Worm (Caenorhabditis elegans) whole organism, L3 larva: ENCODE measurements around the gene ubh-1.

Experiments used
- aly-2 ChIP-seq: fragments of 150-350 bp; optimal IDR thresholded peaks from 2 replicates; lab custom pipeline; 2014; ENCODE audit warnings: missing biosample characterization, missing genetic modification characterization
- daf-12 ChIP-seq: fragments of 150-350 bp; optimal IDR thresholded peaks from 2 replicates; lab custom pipeline; 2014; ENCODE audit warnings: missing biosample characterization, missing genetic modification reagents, missing genetic modification characterization
- egl-5 ChIP-seq: fragments of 150-350 bp; optimal IDR thresholded peaks from 2 replicates; lab custom pipeline; 2017; ENCODE audit warnings: missing biosample characterization, missing genetic modification reagents, missing genetic modification characterization, inconsistent platforms
- fos-1 ChIP-seq: fragments of 150-350 bp; optimal IDR thresholded peaks from 2 replicates; lab custom pipeline; 2014; ENCODE audit warnings: missing biosample characterization, missing genetic modification characterization
- lin-15B ChIP-seq: fragments of 150-350 bp; optimal IDR thresholded peaks from 2 replicates; lab custom pipeline; 2014; ENCODE audit warnings: missing biosample characterization, missing genetic modification characterization
- mdl-1 ChIP-seq: fragments of 150-350 bp; optimal IDR thresholded peaks from 2 replicates; lab custom pipeline; 2014; ENCODE audit warnings: missing biosample characterization, missing genetic modification characterization
- nhr-11 ChIP-seq: fragments of 150-350 bp; optimal IDR thresholded peaks from 2 replicates; lab custom pipeline; 2014; ENCODE audit warnings: missing biosample characterization, missing genetic modification characterization
- nhr-12 ChIP-seq: fragments of 150-350 bp; optimal IDR thresholded peaks from 2 replicates; lab custom pipeline; 2014; ENCODE audit warnings: missing biosample characterization, missing genetic modification characterization
- nhr-25 ChIP-seq: sonication (generic microtip); optimal IDR thresholded peaks from 2 replicates; lab custom pipeline; 2017; ENCODE audit warnings: missing biosample characterization, missing genetic modification characterization
- nhr-77 ChIP-seq: fragments of 150-350 bp; optimal IDR thresholded peaks from 2 replicates; lab custom pipeline; 2014; ENCODE audit warnings: missing biosample characterization, missing genetic modification characterization
- pha-4 ChIP-seq: fragments of 150-350 bp; optimal IDR thresholded peaks from 2 replicates; lab custom pipeline; 2014; ENCODE audit warnings: missing biosample characterization, missing genetic modification reagents, missing genetic modification characterization
- pqm-1 ChIP-seq: fragments of 150-350 bp; optimal IDR thresholded peaks from 2 replicates; lab custom pipeline; 2017; ENCODE audit warnings: missing biosample characterization, missing genetic modification characterization, inconsistent platforms
- zag-1 ChIP-seq: fragments of 150-350 bp; optimal IDR thresholded peaks from 2 replicates; lab custom pipeline; 2014; ENCODE audit warnings: missing biosample characterization, missing genetic modification characterization

DNA sequence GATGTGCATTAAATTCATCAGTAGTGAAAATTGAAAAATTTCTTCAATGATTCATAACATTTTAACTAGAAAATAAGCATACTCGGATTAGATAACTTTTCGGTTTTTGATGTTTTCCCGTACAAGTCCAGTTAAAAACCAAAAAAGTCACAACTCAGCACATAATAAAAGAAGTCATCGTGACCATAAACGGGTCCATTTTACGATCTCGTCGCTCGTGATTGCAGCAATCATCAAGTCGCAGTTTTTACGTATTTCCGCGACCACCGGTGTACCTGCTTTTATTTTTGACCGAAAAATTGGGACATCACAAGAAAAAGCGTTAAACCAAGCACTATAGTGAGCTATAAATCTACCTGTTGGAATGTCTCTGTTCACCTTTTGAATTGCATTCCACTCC lies 50.0 kb downstream of the ubh-1 start:
- TF ChIP-seq pqm-1 (tag; lab: Kevin White, UChicago) (peak; percentile 3), pha-4 (tag; lab: Kevin White, UChicago) (no peak), fos-1 (no peak), nhr-77 (tag; lab: Kevin White, UChicago) (no peak), zag-1 (no peak), nhr-11 (tag; lab: Kevin White, UChicago) (no peak), lin-15B (tag; lab: Kevin White, UChicago) (no peak), mdl-1 (no peak), daf-12 (tag; lab: Kevin White, UChicago) (no peak), nhr-12 (no peak), egl-5 (tag; lab: Kevin White, UChicago) (no peak), nhr-25 (no peak), aly-2 (no peak)
